Fruit fly (Drosophila melanogaster) whole organism, embryonic: ENCODE data around the gene Hrd3.

Experiments
- Aef1 ChIP-seq: fragments of 200-800 bp; sonication (Bioruptor generic); IDR thresholded peaks from 3 replicates; pipeline ENCODE4 v1.3.6; 2022; ENCODE audit warnings: missing biosample characterization, missing genetic modification characterization
- CG1024 ChIP-seq: fragments of 200-800 bp; sonication (Bioruptor generic); IDR thresholded peaks from 2 replicates; pipeline ENCODE4 v1.3.6; 2022; ENCODE audit warnings: missing biosample characterization, missing genetic modification characterization
- CG10267 ChIP-seq: fragments of 200-800 bp; sonication (Bioruptor generic); optimal IDR thresholded peaks from 2 replicates; lab custom pipeline; 2018; ENCODE audit warnings: missing biosample characterization, mild to moderate bottlenecking, missing genetic modification characterization, moderate library complexity
- CG10321 ChIP-seq: fragments of 200-800 bp; sonication (Bioruptor generic); IDR thresholded peaks from 2 replicates; pipeline ENCODE4 v1.3.6; 2022; ENCODE audit warnings: missing biosample characterization, missing genetic modification characterization
- CG11093 ChIP-seq: fragments of 200-800 bp; sonication (Bioruptor generic); IDR thresholded peaks from 3 replicates; pipeline ENCODE4 v1.3.6; 2022; ENCODE audit warnings: missing biosample characterization, missing genetic modification characterization
- CG11247 ChIP-seq: fragments of 200-800 bp; sonication (Bioruptor generic); IDR thresholded peaks from 2 replicates; pipeline ENCODE4 v1.3.6; 2022; ENCODE audit warnings: missing biosample characterization, missing genetic modification characterization
- CG11504 ChIP-seq: fragments of 200-800 bp; sonication (Bioruptor generic); optimal IDR thresholded peaks from 3 replicates; lab custom pipeline; 2019; ENCODE audit warnings: missing biosample characterization, mild to moderate bottlenecking, missing genetic modification characterization, moderate library complexity
- CG11695 ChIP-seq: fragments of 200-800 bp; sonication (Bioruptor generic); IDR thresholded peaks from 3 replicates; pipeline ENCODE4 v1.3.6; 2022; ENCODE audit warnings: missing biosample characterization, missing genetic modification characterization
- CG12299 ChIP-seq: fragments of 200-800 bp; sonication (Bioruptor generic); optimal IDR thresholded peaks from 2 replicates; lab custom pipeline; 2018; ENCODE audit warnings: missing biosample characterization, mild to moderate bottlenecking, missing genetic modification characterization
- CG12942 ChIP-seq: fragments of 200-800 bp; sonication (Bioruptor generic); optimal IDR thresholded peaks from 3 replicates; lab custom pipeline; 2016; ENCODE audit warnings: missing biosample characterization, missing genetic modification characterization
- CG15269 ChIP-seq: fragments of 200-800 bp; sonication (Bioruptor generic); optimal IDR thresholded peaks from 2 replicates; lab custom pipeline; 2018; ENCODE audit warnings: missing biosample characterization, mild to moderate bottlenecking, missing genetic modification characterization, moderate library complexity
- CG15601 ChIP-seq: fragments of 200-800 bp; sonication (Bioruptor generic); optimal IDR thresholded peaks from 3 replicates; lab custom pipeline; 2019; ENCODE audit warnings: missing biosample characterization, mild to moderate bottlenecking, missing genetic modification characterization, moderate library complexity
- CG16815 ChIP-seq: fragments of 200-800 bp; sonication (Bioruptor generic); optimal IDR thresholded peaks from 3 replicates; lab custom pipeline; 2017; ENCODE audit warnings: missing biosample characterization, mild to moderate bottlenecking, missing genetic modification characterization
- CG17328 ChIP-seq: fragments of 200-800 bp; sonication (Bioruptor generic); IDR thresholded peaks from 2 replicates; pipeline ENCODE4 v1.3.6; 2022; ENCODE audit warnings: missing biosample characterization, missing genetic modification characterization
- CG17359 ChIP-seq: fragments of 200-800 bp; sonication (Bioruptor generic); optimal IDR thresholded peaks from 3 replicates; lab custom pipeline; 2018; ENCODE audit warnings: missing biosample characterization, mild to moderate bottlenecking, missing genetic modification characterization, moderate library complexity
- CG1792 ChIP-seq: fragments of 200-800 bp; sonication (Bioruptor generic); optimal IDR thresholded peaks from 2 replicates; lab custom pipeline; 2016; ENCODE audit warnings: missing biosample characterization, missing genetic modification characterization
- CG18619 ChIP-seq: fragments of 200-800 bp; sonication (Bioruptor generic); optimal IDR thresholded peaks from 3 replicates; lab custom pipeline; 2017; ENCODE audit warnings: missing biosample characterization, mild to moderate bottlenecking, missing genetic modification characterization
- CG31365 ChIP-seq: fragments of 200-800 bp; sonication (Bioruptor generic); optimal IDR thresholded peaks from 2 replicates; lab custom pipeline; 2018; ENCODE audit warnings: missing biosample characterization, mild to moderate bottlenecking, missing genetic modification characterization
- CG31441 ChIP-seq: fragments of 200-800 bp; sonication (Bioruptor generic); IDR thresholded peaks from 2 replicates; pipeline ENCODE4 v1.3.6; 2022; ENCODE audit warnings: missing biosample characterization, missing genetic modification characterization
- CG42726 ChIP-seq: fragments of 200-800 bp; sonication (Bioruptor generic); IDR thresholded peaks from 2 replicates; pipeline ENCODE4 v1.3.6; 2022; ENCODE audit warnings: missing biosample characterization, missing genetic modification characterization; ENCODE audit not compliant: partially characterized antibody
- CG43689 ChIP-seq: fragments of 200-800 bp; sonication (Bioruptor generic); IDR thresholded peaks from 2 replicates; pipeline ENCODE4 v1.3.6; 2022; ENCODE audit warnings: missing biosample characterization, missing genetic modification characterization
- CG6272 ChIP-seq: fragments of 200-800 bp; sonication (Bioruptor generic); IDR thresholded peaks from 2 replicates; pipeline ENCODE4 v1.3.6; 2022; ENCODE audit warnings: missing biosample characterization, missing genetic modification characterization
- CG7357 ChIP-seq: fragments of 200-800 bp; sonication (Bioruptor generic); IDR thresholded peaks from 3 replicates; pipeline ENCODE4 v1.3.6; 2022; ENCODE audit warnings: missing biosample characterization, missing genetic modification characterization
- CG7372 ChIP-seq: fragments of 200-800 bp; sonication (Bioruptor generic); IDR thresholded peaks from 2 replicates; pipeline ENCODE4 v1.3.6; 2022; ENCODE audit warnings: missing biosample characterization, missing genetic modification characterization
- CG7987 ChIP-seq: fragments of 200-800 bp; sonication (Bioruptor generic); optimal IDR thresholded peaks from 2 replicates; lab custom pipeline; 2018; ENCODE audit warnings: missing biosample characterization, mild to moderate bottlenecking, missing genetic modification characterization, moderate library complexity
- CG8089 ChIP-seq: fragments of 200-800 bp; sonication (Bioruptor generic); optimal IDR thresholded peaks from 3 replicates; lab custom pipeline; 2016; ENCODE audit warnings: missing biosample characterization, missing genetic modification characterization
- CG9727 ChIP-seq: fragments of 200-800 bp; sonication (Bioruptor generic); optimal IDR thresholded peaks from 3 replicates; lab custom pipeline; 2017; ENCODE audit warnings: missing biosample characterization, mild to moderate bottlenecking, missing genetic modification characterization
- D ChIP-seq, 2 experiments: fragments of 200-800 bp in 1 of 2; fragments of >200 bp in 1 of 2; sonication (Bioruptor generic) in 1 of 2; optimal IDR thresholded peaks; 2 replicates in 1 of 2; 3 replicates in 1 of 2; lab custom pipeline; 2017; ENCODE audit warnings: mild to moderate bottlenecking in 1 of 2, missing biosample characterization in 1 of 2, missing genetic modification characterization in 1 of 2, missing genetic modification reagents in 1 of 2
- Dll ChIP-seq: fragments of 200-800 bp; sonication (Bioruptor generic); IDR thresholded peaks from 4 replicates; pipeline ENCODE4 v1.3.6; 2022; ENCODE audit warnings: missing biosample characterization, missing genetic modification characterization; ENCODE audit not compliant: partially characterized antibody
- HLHmδ ChIP-seq: fragments of 200-800 bp; sonication (Bioruptor generic); optimal IDR thresholded peaks from 2 replicates; lab custom pipeline; 2018; ENCODE audit warnings: missing biosample characterization, mild to moderate bottlenecking, missing genetic modification characterization, moderate library complexity
- Meics ChIP-seq: fragments of 200-800 bp; sonication (Bioruptor generic); optimal IDR thresholded peaks from 2 replicates; lab custom pipeline; 2017; ENCODE audit warnings: missing biosample characterization, mild to moderate bottlenecking, missing genetic modification characterization
- Mes4 ChIP-seq: fragments of 200-800 bp; sonication (Bioruptor generic); optimal IDR thresholded peaks from 2 replicates; lab custom pipeline; 2016; ENCODE audit warnings: missing biosample characterization, missing genetic modification characterization
- Poxn ChIP-seq: fragments of 200-800 bp; sonication (Bioruptor generic); IDR thresholded peaks from 2 replicates; pipeline ENCODE4 v1.3.6; 2022; ENCODE audit warnings: missing biosample characterization, missing genetic modification characterization
- Taf1 ChIP-seq: fragments of 200-800 bp; sonication (Bioruptor generic); IDR thresholded peaks from 2 replicates; pipeline ENCODE4 v1.3.6; 2022; ENCODE audit warnings: missing biosample characterization, missing genetic modification characterization
- Trl ChIP-seq, 3 experiments: fragments of >200 bp in 2 of 3; fragments of 200-800 bp in 1 of 3; sonication (Bioruptor generic) in 1 of 3; optimal IDR thresholded peaks; 2 replicates in 1 of 3; 3 replicates in 2 of 3; lab custom pipeline; 2016 to 2017; ENCODE audit warnings: missing biosample characterization in 1 of 3, missing genetic modification characterization in 1 of 3
- abd-A ChIP-seq: fragments of 200-800 bp; sonication (Bioruptor generic); optimal IDR thresholded peaks from 3 replicates; lab custom pipeline; 2019; ENCODE audit warnings: missing biosample characterization, mild to moderate bottlenecking, missing genetic modification characterization, moderate library complexity
- ara ChIP-seq: fragments of 200-800 bp; sonication (Bioruptor generic); IDR thresholded peaks from 2 replicates; pipeline ENCODE4 v1.3.6; 2022; ENCODE audit warnings: missing biosample characterization, missing genetic modification characterization
- ase ChIP-seq: fragments of 200-800 bp; sonication (Bioruptor generic); IDR thresholded peaks from 3 replicates; pipeline ENCODE4 v1.3.6; 2022; ENCODE audit warnings: missing biosample characterization, missing genetic modification characterization
- fd96Cb ChIP-seq: fragments of 200-800 bp; sonication (Bioruptor generic); optimal IDR thresholded peaks from 2 replicates; lab custom pipeline; 2018; ENCODE audit warnings: missing biosample characterization, mild to moderate bottlenecking, missing genetic modification characterization, moderate library complexity
- gsb ChIP-seq: fragments of 200-800 bp; sonication (Bioruptor generic); IDR thresholded peaks from 2 replicates; pipeline ENCODE4 v1.3.6; 2022; ENCODE audit warnings: missing biosample characterization, missing genetic modification characterization
- ind ChIP-seq: fragments of 200-800 bp; sonication (Bioruptor generic); optimal IDR thresholded peaks from 3 replicates; lab custom pipeline; 2016; ENCODE audit warnings: missing biosample characterization, missing genetic modification characterization
- kah ChIP-seq: fragments of 200-800 bp; sonication (Bioruptor generic); optimal IDR thresholded peaks from 2 replicates; lab custom pipeline; 2018; ENCODE audit warnings: missing biosample characterization, mild to moderate bottlenecking, missing genetic modification characterization
- kay ChIP-seq: fragments of 200-800 bp; sonication (Bioruptor generic); optimal IDR thresholded peaks from 2 replicates; lab custom pipeline; 2016; ENCODE audit warnings: missing biosample characterization, missing genetic modification characterization
- onecut ChIP-seq: fragments of 200-800 bp; sonication (Bioruptor generic); IDR thresholded peaks from 2 replicates; pipeline ENCODE4 v1.3.6; 2022; ENCODE audit warnings: missing biosample characterization, missing genetic modification characterization
- otp ChIP-seq: fragments of 200-800 bp; sonication (Bioruptor generic); IDR thresholded peaks from 3 replicates; pipeline ENCODE4, ENCODE4 v1.3.6; 2022; ENCODE audit warnings: missing biosample characterization, missing genetic modification characterization
- p53 ChIP-seq: fragments of 200-800 bp; sonication (Bioruptor generic); optimal IDR thresholded peaks from 2 replicates; lab custom pipeline; 2016; ENCODE audit warnings: missing biosample characterization, missing genetic modification characterization
- pb ChIP-seq: fragments of 200-800 bp; sonication (Bioruptor generic); optimal IDR thresholded peaks from 3 replicates; lab custom pipeline; 2016; ENCODE audit warnings: missing biosample characterization, missing genetic modification characterization
- phol ChIP-seq: fragments of 200-800 bp; sonication (Bioruptor generic); optimal IDR thresholded peaks from 3 replicates; lab custom pipeline; 2018; ENCODE audit warnings: missing biosample characterization, mild to moderate bottlenecking, missing genetic modification characterization, moderate library complexity
- sisA ChIP-seq: fragments of 200-800 bp; sonication (Bioruptor generic); IDR thresholded peaks from 2 replicates; pipeline ENCODE4 v1.3.6; 2022; ENCODE audit warnings: missing biosample characterization, missing genetic modification characterization
- tap ChIP-seq: fragments of 200-800 bp; optimal IDR thresholded peaks from 3 replicates; lab custom pipeline; 2019; ENCODE audit warnings: missing biosample characterization, mild to moderate bottlenecking, missing genetic modification characterization, moderate library complexity
- wor ChIP-seq: fragments of 200-800 bp; sonication (Bioruptor generic); IDR thresholded peaks from 2 replicates; pipeline ENCODE4 v1.3.6; 2022; ENCODE audit warnings: missing biosample characterization, missing genetic modification characterization

Gene Hrd3

DNA sequence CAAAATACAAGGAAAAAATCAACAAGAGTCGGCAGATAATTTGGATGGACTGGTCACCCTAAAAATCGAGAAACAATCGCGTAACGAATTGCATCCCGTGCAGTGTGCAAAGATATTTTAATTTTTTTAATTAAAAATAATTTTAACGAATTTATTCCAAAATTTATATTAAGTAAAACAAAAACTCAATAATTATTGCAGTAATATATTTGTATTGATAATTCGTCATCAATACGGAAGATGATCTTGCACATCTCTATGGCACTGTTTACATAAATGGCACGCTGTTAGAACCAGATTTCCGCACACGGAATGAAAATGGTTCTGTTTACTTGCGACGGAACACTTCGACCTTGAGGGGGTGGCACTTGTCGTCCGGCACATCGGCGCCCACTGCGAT, 14.5 kb upstream of the Hrd3 start, which contains the start of gene tst (continued):
- TF ChIP-seq CG1792 (GFP tag; lab: Kevin White, UChicago) (no peak), tap (tag; lab: Kevin White, UChicago) (peak; percentile 84), onecut (peak; percentile 74), CG10267 (tag; lab: Kevin White, UChicago) (peak; percentile 89), sisA (GFP tag; lab: Robert Waterston, UW) (peak; percentile 97), CG31365 (tag; lab: Kevin White, UChicago) (peak; percentile 19), CG12299 (tag; lab: Kevin White, UChicago) (peak; percentile 78), gsb (GFP tag; lab: Robert Waterston, UW) (peak; percentile 90), CG17328 (GFP tag; lab: Robert Waterston, UW) (peak; percentile 94), CG43689 (GFP tag; lab: Robert Waterston, UW) (peak; percentile 88), wor (GFP tag; lab: Robert Waterston, UW) (peak; percentile 94), HLHmδ (GFP tag; lab: Kevin White, UChicago) (no peak), Meics (GFP tag; lab: Kevin White, UChicago) (peak; percentile 100), CG15601 (peak; percentile 85), CG11695 (GFP tag; lab: Robert Waterston, UW) (peak; percentile 93), Trl (optimal IDR thresholded peaks at IDR 0.05; lab: Kevin White, UChicago) (no peak), Trl (GFP tag; optimal IDR thresholded peaks at IDR 0.05; lab: Kevin White, UChicago) (peak; percentile 35), CG8089 (GFP tag; lab: Kevin White, UChicago) (no peak), ara (GFP tag; lab: Robert Waterston, UW) (peak; percentile 95), pb (GFP tag; lab: Kevin White, UChicago) (no peak), CG16815 (GFP tag; lab: Kevin White, UChicago) (peak; percentile 89), CG7987 (peak; percentile 75), CG11093 (GFP tag; lab: Robert Waterston, UW) (peak; percentile 94), CG17359 (tag; lab: Kevin White, UChicago) (peak; percentile 94), CG9727 (GFP tag; lab: Kevin White, UChicago) (peak; percentile 94), Mes4 (peak; percentile 7), CG7357 (GFP tag; lab: Robert Waterston, UW) (peak; percentile 91), CG10321 (GFP tag; lab: Robert Waterston, UW) (peak; percentile 55), fd96Cb (peak; percentile 93), CG11247 (GFP tag; lab: Robert Waterston, UW) (peak; percentile 96), Dll (GFP tag; lab: Robert Waterston, UW) (peak; percentile 71; the same call in 3 of the 4 replicates), CG18619 (peak; percentile 78), ase (GFP tag; lab: Robert Waterston, UW) (peak; percentile 96), kah (GFP tag; lab: Kevin White, UChicago) (peak; percentile 60), ind (GFP tag; lab: Kevin White, UChicago) (peak; percentile 94), Taf1 (GFP tag; lab: Robert Waterston, UW) (peak; percentile 93), kay (GFP tag; lab: Kevin White, UChicago) (peak; percentile 74), CG15269 (tag; lab: Kevin White, UChicago) (peak; percentile 91), p53 (GFP tag; lab: Kevin White, UChicago) (no peak), CG11504 (tag; lab: Kevin White, UChicago) (peak; percentile 92), Poxn (peak; percentile 80), D (optimal IDR thresholded peaks at IDR 0.05; lab: Kevin White, UChicago) (no peak), D (GFP tag; optimal IDR thresholded peaks at IDR 0.05; lab: Kevin White, UChicago) (peak; percentile 78), CG42726 (GFP tag; lab: Robert Waterston, UW) (no peak), abd-A (tag; lab: Kevin White, UChicago) (no peak), otp (GFP tag; lab: Robert Waterston, UW) (peak; percentile 88; the same call in 2 of the 3 replicates), CG7372 (GFP tag; lab: Robert Waterston, UW) (peak; percentile 97), CG1024 (peak; percentile 86), CG6272 (GFP tag; lab: Robert Waterston, UW) (peak; percentile 99), Aef1 (peak; percentile 97), CG31441 (GFP tag; lab: Robert Waterston, UW) (peak; percentile 97), phol (peak; percentile 95), CG12942 (GFP tag; lab: Kevin White, UChicago) (peak; percentile 92)
